3 worm cellular contexts compared by ENCODE assay signal in genomic region chrII:9656210-9656755, ce11.
A peak's percentile ranks its signal among the peaks of the same experiment; 100 is the strongest.
TF ChIP-seq lines count a peak whose summit lies in the region.

Gene gstk-1 (plus strand): TSS chrII:9656705.

TF ChIP-seq in whole organism, L1 larva, 84 proteins besides CTCF, POLR2A, EP300 and RAD21 (continued from another document and continues in another):
- TF ChIP-seq pag-3 (tag; optimal IDR thresholded peaks at IDR 0.05; lab: Kevin White, UChicago; ENCODE audit: borderline replicate concordance, insufficient read depth) = no peak
- TF ChIP-seq mdl-1 (tag; optimal IDR thresholded peaks at IDR 0.05; lab: Kevin White, UChicago) = peak in 1 of 2 experiments; percentile 67
- no peak for TF ChIP-seq sptf-1 (tag; optimal IDR thresholded peaks at IDR 0.05; lab: Kevin White, UChicago)
- TF ChIP-seq swsn-7 (tag; optimal IDR thresholded peaks at IDR 0.05; lab: Kevin White, UChicago) = no peak
- no peak for TF ChIP-seq vab-15 (tag; optimal IDR thresholded peaks at IDR 0.05; lab: Kevin White, UChicago)
- TF ChIP-seq pqm-1 (tag; optimal IDR thresholded peaks at IDR 0.05; lab: Kevin White, UChicago) = no peak
- TF ChIP-seq efl-1 (optimal IDR thresholded peaks at IDR 0.05; lab: Kevin White, UChicago) = peak in 1 of 2 experiments; percentile 13
- TF ChIP-seq efl-1 (GFP tag; optimal IDR thresholded peaks at IDR 0.05 in 1 of 2; lab: Kevin White, UChicago) = no peak
- no peak for TF ChIP-seq F16B12.6 (tag; optimal IDR thresholded peaks at IDR 0.05; lab: Kevin White, UChicago)
- TF ChIP-seq mef-2 (tag; optimal IDR thresholded peaks at IDR 0.05; lab: Kevin White, UChicago) = no peak
- TF ChIP-seq xbp-1 (tag; optimal IDR thresholded peaks at IDR 0.05; lab: Kevin White, UChicago) = no peak
- TF ChIP-seq ama-1 (optimal IDR thresholded peaks at IDR 0.05; lab: Kevin White, UChicago) = no peak
- TF ChIP-seq nhr-90 (tag; optimal IDR thresholded peaks at IDR 0.05; lab: Kevin White, UChicago; ENCODE audit: poor library complexity) = peak; percentile 61
- no peak for TF ChIP-seq aha-1 (tag; optimal IDR thresholded peaks at IDR 0.05; lab: Kevin White, UChicago)
- TF ChIP-seq tlp-1 (tag; optimal IDR thresholded peaks at IDR 0.05; lab: Kevin White, UChicago) = no peak
- no peak for TF ChIP-seq lin-39 (tag; optimal IDR thresholded peaks at IDR 0.05; lab: Kevin White, UChicago)
- no peak for TF ChIP-seq lir-3 (tag; optimal IDR thresholded peaks at IDR 0.05; lab: Kevin White, UChicago; ENCODE audit: poor library complexity)
- TF ChIP-seq C16A3.4 (tag; optimal IDR thresholded peaks at IDR 0.05; lab: Kevin White, UChicago) = peak; percentile 11
- TF ChIP-seq tbx-2 (tag; optimal IDR thresholded peaks at IDR 0.05; lab: Kevin White, UChicago) = peak; percentile 9
- TF ChIP-seq nhr-47 (tag; optimal IDR thresholded peaks at IDR 0.05; lab: Kevin White, UChicago) = peak; percentile 39
- TF ChIP-seq jun-1 (tag; optimal IDR thresholded peaks at IDR 0.05; lab: Kevin White, UChicago) = no peak
- peak; percentile 31 for TF ChIP-seq blmp-1 (tag; optimal IDR thresholded peaks at IDR 0.05; lab: Kevin White, UChicago)
- TF ChIP-seq nhr-12 (tag; optimal IDR thresholded peaks at IDR 0.05; lab: Kevin White, UChicago) = no peak
- TF ChIP-seq fkh-4 (tag; optimal IDR thresholded peaks at IDR 0.05; lab: Kevin White, UChicago; ENCODE audit: borderline replicate concordance) = no peak
- peak; percentile 57 for TF ChIP-seq nhr-71 (tag; optimal IDR thresholded peaks at IDR 0.05; lab: Kevin White, UChicago)
- no peak for TF ChIP-seq unc-130 (tag; optimal IDR thresholded peaks at IDR 0.05; lab: Kevin White, UChicago)
- peak in 1 of 2 experiments; percentile 2 for TF ChIP-seq lsy-2 (tag; optimal IDR thresholded peaks at IDR 0.05; lab: Kevin White, UChicago)
- no peak for TF ChIP-seq hpl-2 (GFP tag; optimal IDR thresholded peaks at IDR 0.05; lab: Kevin White, UChicago)
- TF ChIP-seq sox-4 (tag; optimal IDR thresholded peaks at IDR 0.05; lab: Kevin White, UChicago) = no peak
- TF ChIP-seq nhr-76 (tag; optimal IDR thresholded peaks at IDR 0.05; lab: Kevin White, UChicago) = no peak
- TF ChIP-seq fos-1 (tag; optimal IDR thresholded peaks at IDR 0.05; lab: Kevin White, UChicago) = no peak
- TF ChIP-seq fkh-8 (tag; optimal IDR thresholded peaks at IDR 0.05; lab: Kevin White, UChicago) = no peak
- TF ChIP-seq nhr-237 (tag; optimal IDR thresholded peaks at IDR 0.05; lab: Kevin White, UChicago) = no peak
- TF ChIP-seq mep-1 (tag; optimal IDR thresholded peaks at IDR 0.05; lab: Kevin White, UChicago) = no peak
- peak; percentile 13 for TF ChIP-seq snu-23 (GFP tag; optimal IDR thresholded peaks at IDR 0.05; lab: Kevin White, UChicago)
- TF ChIP-seq nhr-28 (tag; optimal IDR thresholded peaks at IDR 0.05; lab: Kevin White, UChicago) = no peak
- 0 out of 2 replicates have a peak, but pooled peaks have one; percentile 13 for TF ChIP-seq nhr-19 (GFP tag; conservative IDR thresholded peaks at IDR 0.05; lab: Robert Waterston, UW)
- TF ChIP-seq dpl-1 (GFP tag; optimal IDR thresholded peaks at IDR 0.05; lab: Kevin White, UChicago) = no peak
- no peak for TF ChIP-seq lin-15B (tag; optimal IDR thresholded peaks at IDR 0.05; lab: Kevin White, UChicago)
- no peak for TF ChIP-seq unc-62 (GFP tag; optimal IDR thresholded peaks at IDR 0.05; lab: Kevin White, UChicago)
- no peak for TF ChIP-seq unc-98 (GFP tag; IDR thresholded peaks at IDR 0.05; lab: Robert Waterston, UW)
- peak; percentile 68 for TF ChIP-seq elt-2 (tag; optimal IDR thresholded peaks at IDR 0.05; lab: Kevin White, UChicago)
- TF ChIP-seq Y116A8C.19 (tag; optimal IDR thresholded peaks at IDR 0.05; lab: Kevin White, UChicago; ENCODE audit: borderline replicate concordance) = no peak
- no peak for TF ChIP-seq lin-13 (GFP tag; optimal IDR thresholded peaks at IDR 0.05; lab: Kevin White, UChicago)

TF ChIP-seq in whole organism, L3 larva, 47 proteins besides CTCF, POLR2A, EP300 and RAD21 (continued from another document):
- TF ChIP-seq nfya-1 (tag; optimal IDR thresholded peaks at IDR 0.05; lab: Kevin White, UChicago; ENCODE audit: insufficient read depth) (no peak), fkh-2 (tag; optimal IDR thresholded peaks at IDR 0.05; lab: Kevin White, UChicago) (no peak), elt-3 (tag; optimal IDR thresholded peaks at IDR 0.05; lab: Kevin White, UChicago) (no peak), nhr-28 (tag; optimal IDR thresholded peaks at IDR 0.05; lab: Kevin White, UChicago) (no peak), ceh-82 (tag; optimal IDR thresholded peaks at IDR 0.05; lab: Kevin White, UChicago) (no peak), tbx-2 (tag; optimal IDR thresholded peaks at IDR 0.05; lab: Kevin White, UChicago) (no peak), elt-1 (tag; optimal IDR thresholded peaks at IDR 0.05; lab: Kevin White, UChicago) (no peak), skn-1 (tag; optimal IDR thresholded peaks at IDR 0.05; lab: Kevin White, UChicago) (no peak), nhr-23 (tag; optimal IDR thresholded peaks at IDR 0.05; lab: Kevin White, UChicago) (peak; percentile 44), jun-1 (tag; optimal IDR thresholded peaks at IDR 0.05; lab: Kevin White, UChicago) (no peak), lin-15B (tag; optimal IDR thresholded peaks at IDR 0.05; lab: Kevin White, UChicago) (no peak), ztf-11 (tag; optimal IDR thresholded peaks at IDR 0.05; lab: Kevin White, UChicago) (no peak), nhr-43 (tag; optimal IDR thresholded peaks at IDR 0.05; lab: Kevin White, UChicago; ENCODE audit: poor library complexity, severe bottlenecking) (peak; percentile 41), nhr-76 (tag; optimal IDR thresholded peaks at IDR 0.05; lab: Kevin White, UChicago) (no peak), ceh-9 (tag; optimal IDR thresholded peaks at IDR 0.05; lab: Kevin White, UChicago) (no peak), lin-39 (tag; optimal IDR thresholded peaks at IDR 0.05; lab: Kevin White, UChicago) (no peak), mml-1 (tag; optimal IDR thresholded peaks at IDR 0.05; lab: Kevin White, UChicago) (no peak), fos-1 (tag; optimal IDR thresholded peaks at IDR 0.05; lab: Kevin White, UChicago) (no peak), nhr-11 (tag; optimal IDR thresholded peaks at IDR 0.05; lab: Kevin White, UChicago) (no peak), snpc-4 (tag; optimal IDR thresholded peaks at IDR 0.05; lab: Kevin White, UChicago) (no peak)

TF ChIP-seq in whole organism, L4 larva, 104 proteins besides CTCF, POLR2A, EP300 and RAD21 (continued from another document and continues in another):
- TF ChIP-seq aly-2 (tag; optimal IDR thresholded peaks at IDR 0.05; lab: Kevin White, UChicago) = no peak
- no peak for TF ChIP-seq ZK337.2 (GFP tag; IDR thresholded peaks at IDR 0.05; lab: Robert Waterston, UW)
- TF ChIP-seq ZK546.5 (tag; optimal IDR thresholded peaks at IDR 0.05; lab: Kevin White, UChicago) = no peak
- no peak for TF ChIP-seq ztf-7 (tag; optimal IDR thresholded peaks at IDR 0.05; lab: Kevin White, UChicago)
- peak; percentile 2 for TF ChIP-seq aha-1 (tag; lab: Kevin White, UChicago)
- no peak for TF ChIP-seq unc-39 (tag; optimal IDR thresholded peaks at IDR 0.05; lab: Kevin White, UChicago)
- peak; percentile 68 for TF ChIP-seq hlh-11 (tag; optimal IDR thresholded peaks at IDR 0.05; lab: Kevin White, UChicago)
- no peak for TF ChIP-seq saeg-2 (GFP tag; IDR thresholded peaks at IDR 0.05; lab: Robert Waterston, UW)
- TF ChIP-seq F37D6.2 (tag; optimal IDR thresholded peaks at IDR 0.05; lab: Kevin White, UChicago) = no peak
- peak; percentile 98 for TF ChIP-seq mxl-3 (GFP tag; optimal IDR thresholded peaks at IDR 0.05; lab: Kevin White, UChicago)
- no peak for TF ChIP-seq D1046.2 (GFP tag; IDR thresholded peaks at IDR 0.05; lab: Robert Waterston, UW)
- no peak for TF ChIP-seq zfp-2 (tag; optimal IDR thresholded peaks at IDR 0.05; lab: Kevin White, UChicago)
- TF ChIP-seq fos-1 (tag; optimal IDR thresholded peaks at IDR 0.05; lab: Kevin White, UChicago) = no peak
- TF ChIP-seq duxl-1 (tag; optimal IDR thresholded peaks at IDR 0.05; lab: Kevin White, UChicago; ENCODE audit: poor library complexity) = no peak
- TF ChIP-seq lin-13 (GFP tag; optimal IDR thresholded peaks at IDR 0.05; lab: Kevin White, UChicago) = peak; percentile 84
- TF ChIP-seq nhr-28 (tag; optimal IDR thresholded peaks at IDR 0.05; lab: Kevin White, UChicago) = peak; percentile 62
- no peak for TF ChIP-seq nhr-76 (tag; optimal IDR thresholded peaks at IDR 0.05; lab: Kevin White, UChicago)
- no peak for TF ChIP-seq nhr-25 (tag; optimal IDR thresholded peaks at IDR 0.05; lab: Kevin White, UChicago; ENCODE audit: borderline replicate concordance, insufficient read depth)
- no peak for TF ChIP-seq egl-27 (tag; optimal IDR thresholded peaks at IDR 0.05; lab: Kevin White, UChicago)
- TF ChIP-seq lin-29 (GFP tag; IDR thresholded peaks at IDR 0.05; lab: Robert Waterston, UW) = no peak
- TF ChIP-seq mdt-29 (GFP tag; IDR thresholded peaks at IDR 0.05; lab: Robert Waterston, UW) = no peak
- no peak for TF ChIP-seq lin-39 (tag; optimal IDR thresholded peaks at IDR 0.05; lab: Kevin White, UChicago)
- peak; percentile 22 for TF ChIP-seq pqm-1 (tag; optimal IDR thresholded peaks at IDR 0.05; lab: Kevin White, UChicago)
- TF ChIP-seq daf-12 (tag; optimal IDR thresholded peaks at IDR 0.05; lab: Kevin White, UChicago) = no peak
- TF ChIP-seq hmg-1.1 (GFP tag; IDR thresholded peaks at IDR 0.05; lab: Robert Waterston, UW) = no peak
- TF ChIP-seq T26A8.4 (GFP tag; IDR thresholded peaks at IDR 0.05; lab: Robert Waterston, UW) = no peak
- TF ChIP-seq gei-8 (GFP tag; optimal IDR thresholded peaks at IDR 0.05; lab: Kevin White, UChicago) = no peak
- TF ChIP-seq zip-2 (tag; optimal IDR thresholded peaks at IDR 0.05; lab: Kevin White, UChicago) = no peak
- peak; percentile 36 for TF ChIP-seq nhr-102 (tag; optimal IDR thresholded peaks at IDR 0.05; lab: Kevin White, UChicago)
- TF ChIP-seq nhr-10 (tag; optimal IDR thresholded peaks at IDR 0.05; lab: Kevin White, UChicago) = no peak
- no peak for TF ChIP-seq mxl-2 (GFP tag; conservative IDR thresholded peaks at IDR 0.05; lab: Robert Waterston, UW)
- TF ChIP-seq snpc-1.2 (GFP tag; IDR thresholded peaks at IDR 0.05; lab: Robert Waterston, UW) = no peak
- no peak for TF ChIP-seq fkh-10 (GFP tag; optimal IDR thresholded peaks at IDR 0.05; lab: Kevin White, UChicago)
- peak in 1 of 2 experiments; percentile 3 for TF ChIP-seq unc-62 (GFP tag; optimal IDR thresholded peaks at IDR 0.05 in 1 of 2; lab: Kevin White, UChicago)
- no peak for TF ChIP-seq unc-62 (tag; optimal IDR thresholded peaks at IDR 0.05; lab: Kevin White, UChicago)
- no peak for TF ChIP-seq nhr-111 (GFP tag; optimal IDR thresholded peaks at IDR 0.05; lab: Kevin White, UChicago)
- no peak for TF ChIP-seq R02D3.7 (tag; optimal IDR thresholded peaks at IDR 0.05; lab: Kevin White, UChicago)
- TF ChIP-seq sdz-12 (GFP tag; optimal IDR thresholded peaks at IDR 0.05; lab: Kevin White, UChicago) = no peak
- no peak for TF ChIP-seq ceh-44 (GFP tag; IDR thresholded peaks at IDR 0.05; lab: Robert Waterston, UW)
- no peak for TF ChIP-seq lin-15B (tag; optimal IDR thresholded peaks at IDR 0.05; lab: Kevin White, UChicago)
- no peak for TF ChIP-seq nhr-6 (tag; optimal IDR thresholded peaks at IDR 0.05; lab: Kevin White, UChicago)
- TF ChIP-seq vab-7 (GFP tag; IDR thresholded peaks at IDR 0.05; lab: Robert Waterston, UW) = no peak
- TF ChIP-seq nhr-48 (tag; optimal IDR thresholded peaks at IDR 0.05; lab: Kevin White, UChicago) = peak; percentile 67
- TF ChIP-seq cey-2 (tag; optimal IDR thresholded peaks at IDR 0.05; lab: Kevin White, UChicago; ENCODE audit: borderline replicate concordance, insufficient read depth) = no peak
- no peak for TF ChIP-seq lir-3 (tag; optimal IDR thresholded peaks at IDR 0.05; lab: Kevin White, UChicago)
- no peak for TF ChIP-seq daf-16 (GFP tag; optimal IDR thresholded peaks at IDR 0.05; lab: Kevin White, UChicago)
- TF ChIP-seq daf-16 (tag; optimal IDR thresholded peaks at IDR 0.05; lab: Kevin White, UChicago) = peak; percentile 65
- peak; percentile 58 for TF ChIP-seq dve-1 (tag; optimal IDR thresholded peaks at IDR 0.05; lab: Kevin White, UChicago; ENCODE audit: insufficient read depth)
- TF ChIP-seq spr-3 (GFP tag; optimal IDR thresholded peaks at IDR 0.05; lab: Kevin White, UChicago) = no peak
- peak in 1 of 2 experiments; percentile 60 for TF ChIP-seq mdl-1 (tag; optimal IDR thresholded peaks at IDR 0.05; lab: Kevin White, UChicago)
- TF ChIP-seq ama-1 (optimal IDR thresholded peaks at IDR 0.05; lab: Kevin White, UChicago) = no peak
- TF ChIP-seq madf-5 (GFP tag; IDR thresholded peaks at IDR 0.05; lab: Robert Waterston, UW) = no peak
- TF ChIP-seq lim-7 (GFP tag; IDR thresholded peaks at IDR 0.05; lab: Robert Waterston, UW) = no peak
- peak; percentile 55; the same call in 1 of the 2 replicates for TF ChIP-seq php-3 (GFP tag; IDR thresholded peaks at IDR 0.05; lab: Robert Waterston, UW)
- no peak for TF ChIP-seq set-16 (GFP tag; IDR thresholded peaks at IDR 0.05; lab: Robert Waterston, UW)
- TF ChIP-seq zip-11 (GFP tag; IDR thresholded peaks at IDR 0.05; lab: Robert Waterston, UW) = no peak
- no peak for TF ChIP-seq ceh-62 (tag; optimal IDR thresholded peaks at IDR 0.05; lab: Kevin White, UChicago)
- no peak for TF ChIP-seq ztf-11 (tag; optimal IDR thresholded peaks at IDR 0.05; lab: Kevin White, UChicago)
- no peak for TF ChIP-seq snpc-4 (tag; optimal IDR thresholded peaks at IDR 0.05; lab: Kevin White, UChicago)
- TF ChIP-seq madf-9 (GFP tag; conservative IDR thresholded peaks at IDR 0.05; lab: Robert Waterston, UW) = no peak
- TF ChIP-seq hif-1 (tag; optimal IDR thresholded peaks at IDR 0.05; lab: Kevin White, UChicago) = no peak
- TF ChIP-seq nhr-41 (GFP tag; IDR thresholded peaks at IDR 0.05; lab: Robert Waterston, UW) = no peak
- TF ChIP-seq lin-38 (GFP tag; IDR thresholded peaks at IDR 0.05; lab: Robert Waterston, UW) = no peak
- no peak for TF ChIP-seq ces-1 (GFP tag; optimal IDR thresholded peaks at IDR 0.05; lab: Kevin White, UChicago)
- TF ChIP-seq ceh-82 (tag; optimal IDR thresholded peaks at IDR 0.05; lab: Kevin White, UChicago) = no peak
- TF ChIP-seq ceh-32 (tag; optimal IDR thresholded peaks at IDR 0.05; lab: Kevin White, UChicago; ENCODE audit: poor library complexity) = no peak
- TF ChIP-seq tra-1 (GFP tag; IDR thresholded peaks at IDR 0.05; lab: Robert Waterston, UW) = no peak
- no peak for TF ChIP-seq skn-1 (tag; optimal IDR thresholded peaks at IDR 0.05; lab: Kevin White, UChicago)
- TF ChIP-seq Y48G9A.11 (GFP tag; IDR thresholded peaks at IDR 0.05; lab: Robert Waterston, UW) = no peak
- TF ChIP-seq hlh-30 (tag; optimal IDR thresholded peaks at IDR 0.05; lab: Kevin White, UChicago; ENCODE audit: insufficient read depth) = no peak
- peak; percentile 30 for TF ChIP-seq mep-1 (tag; optimal IDR thresholded peaks at IDR 0.05; lab: Kevin White, UChicago)
- TF ChIP-seq nhr-237 (tag; optimal IDR thresholded peaks at IDR 0.05; lab: Kevin White, UChicago) = no peak
- no peak for TF ChIP-seq ctbp-1 (GFP tag; IDR thresholded peaks at IDR 0.05; lab: Robert Waterston, UW)
- no peak for TF ChIP-seq F44E2.7 (GFP tag; IDR thresholded peaks at IDR 0.05; lab: Robert Waterston, UW)
- TF ChIP-seq daf-19 (GFP tag; conservative IDR thresholded peaks at IDR 0.05; lab: Robert Waterston, UW) = no peak
- TF ChIP-seq nhr-42 (GFP tag; IDR thresholded peaks at IDR 0.05; lab: Robert Waterston, UW) = no peak
- no peak for TF ChIP-seq tag-97 (GFP tag; IDR thresholded peaks at IDR 0.05; lab: Robert Waterston, UW)
- no peak for TF ChIP-seq egl-43 (GFP tag; IDR thresholded peaks at IDR 0.05; lab: Robert Waterston, UW)
- TF ChIP-seq lsy-2 (tag; optimal IDR thresholded peaks at IDR 0.05; lab: Kevin White, UChicago) = no peak
- TF ChIP-seq mes-2 (tag; optimal IDR thresholded peaks at IDR 0.05; lab: Kevin White, UChicago; ENCODE audit: poor library complexity, severe bottlenecking) = no peak
- no peak for TF ChIP-seq daf-8 (GFP tag; IDR thresholded peaks at IDR 0.05; lab: Robert Waterston, UW)
- TF ChIP-seq F10B5.3 (tag; optimal IDR thresholded peaks at IDR 0.05; lab: Kevin White, UChicago) = no peak
